Fruit fly (Drosophila melanogaster): ENCODE measurements around the gene CG10286.

DNA sequence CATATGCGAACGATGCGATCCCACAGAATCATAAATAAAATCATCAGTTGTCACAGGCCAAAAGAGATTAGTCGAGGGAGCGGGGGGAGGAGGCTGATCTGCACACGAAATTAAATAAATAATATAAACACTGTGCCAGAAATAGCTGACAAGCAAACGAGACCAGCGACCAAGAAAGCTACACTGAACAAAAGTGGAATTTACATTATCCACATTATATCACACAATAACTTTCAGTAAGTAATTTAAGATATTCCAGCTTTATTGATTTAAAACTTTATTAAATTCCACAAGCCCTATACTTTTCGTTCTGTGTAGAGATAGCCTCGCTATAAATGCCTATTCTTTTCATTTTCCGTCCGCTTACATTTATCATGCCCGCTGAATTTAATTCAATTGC lies 35.4 kb downstream of the CG10286 start:
- TF ChIP-seq CG8478 (optimal IDR thresholded peaks at IDR 0.05) (no peak), CTCF (optimal IDR thresholded peaks at IDR 0.05) (no peak)
